Fruit fly (Drosophila melanogaster) whole organism, embryonic: ENCODE data around the gene CG12310.

Experiments
- Asciz ChIP-seq: fragments of 200-800 bp; sonication (Bioruptor generic); optimal IDR thresholded peaks from 2 replicates; lab custom pipeline; 2017; ENCODE audit warnings: missing biosample characterization, mild to moderate bottlenecking, missing genetic modification characterization, missing genetic modification reagents
- Atf-2 ChIP-seq: fragments of 200-800 bp; sonication (Bioruptor generic); optimal IDR thresholded peaks from 2 replicates; lab custom pipeline; 2016; ENCODE audit warnings: missing biosample characterization, missing genetic modification characterization
- Atf6 ChIP-seq: fragments of 200-800 bp; sonication (Bioruptor generic); IDR thresholded peaks from 2 replicates; pipeline ENCODE4 v1.3.6; 2022; ENCODE audit warnings: missing biosample characterization, missing genetic modification characterization
- CG10321 ChIP-seq: fragments of 200-800 bp; sonication (Bioruptor generic); IDR thresholded peaks from 2 replicates; pipeline ENCODE4 v1.3.6; 2022; ENCODE audit warnings: missing biosample characterization, missing genetic modification characterization
- CG11560 ChIP-seq: fragments of 200-800 bp; sonication (Bioruptor generic); IDR thresholded peaks from 3 replicates; pipeline ENCODE4 v1.3.6; 2022; ENCODE audit warnings: missing biosample characterization, missing genetic modification characterization
- CG12104 ChIP-seq: fragments of 200-800 bp; sonication (Bioruptor generic); optimal IDR thresholded peaks from 3 replicates; lab custom pipeline; 2016; ENCODE audit warnings: missing biosample characterization, missing genetic modification characterization
- CG12391 ChIP-seq: fragments of 200-800 bp; sonication (Bioruptor generic); optimal IDR thresholded peaks from 3 replicates; lab custom pipeline; 2018; ENCODE audit warnings: missing biosample characterization, mild to moderate bottlenecking, missing genetic modification characterization, moderate library complexity
- CG12769 ChIP-seq: fragments of 200-800 bp; sonication (Bioruptor generic); optimal IDR thresholded peaks from 2 replicates; lab custom pipeline; 2019; ENCODE audit warnings: missing biosample characterization, mild to moderate bottlenecking, missing genetic modification characterization, moderate library complexity
- CG13894 ChIP-seq: fragments of 200-800 bp; sonication (Bioruptor generic); optimal IDR thresholded peaks from 3 replicates; lab custom pipeline; 2018; ENCODE audit warnings: missing biosample characterization, mild to moderate bottlenecking, missing genetic modification characterization, moderate library complexity
- CG15601 ChIP-seq: fragments of 200-800 bp; sonication (Bioruptor generic); optimal IDR thresholded peaks from 3 replicates; lab custom pipeline; 2019; ENCODE audit warnings: missing biosample characterization, mild to moderate bottlenecking, missing genetic modification characterization, moderate library complexity
- CG17361 ChIP-seq: fragments of 200-800 bp; sonication (Bioruptor generic); IDR thresholded peaks from 3 replicates; pipeline ENCODE4 v1.3.6; 2022; ENCODE audit warnings: missing biosample characterization, missing genetic modification characterization
- CG2120 ChIP-seq: fragments of 200-800 bp; sonication (Bioruptor generic); optimal IDR thresholded peaks from 3 replicates; lab custom pipeline; 2016; ENCODE audit warnings: missing biosample characterization, missing genetic modification characterization
- CG2889 ChIP-seq: fragments of 200-800 bp; sonication (Bioruptor generic); IDR thresholded peaks from 3 replicates; pipeline ENCODE4 v1.3.6; 2022; ENCODE audit warnings: missing biosample characterization, missing genetic modification characterization
- CG33213 ChIP-seq: fragments of 200-800 bp; sonication (Bioruptor generic); optimal IDR thresholded peaks from 3 replicates; lab custom pipeline; 2016; ENCODE audit warnings: missing biosample characterization, missing genetic modification characterization
- CG3726 ChIP-seq: fragments of 200-800 bp; sonication (Bioruptor generic); IDR thresholded peaks from 3 replicates; pipeline ENCODE4, ENCODE4 v1.3.6; 2022; ENCODE audit warnings: missing biosample characterization, missing genetic modification characterization
- CG6791 ChIP-seq: fragments of 200-800 bp; sonication (Bioruptor generic); IDR thresholded peaks from 3 replicates; pipeline ENCODE4 v1.3.6; 2022; ENCODE audit warnings: missing biosample characterization, missing genetic modification characterization; ENCODE audit not compliant: partially characterized antibody
- CG7928 ChIP-seq: fragments of 200-800 bp; sonication (Bioruptor generic); optimal IDR thresholded peaks from 2 replicates; lab custom pipeline; 2017; ENCODE audit warnings: missing biosample characterization, mild to moderate bottlenecking, missing genetic modification characterization
- CG8944 ChIP-seq: fragments of 200-800 bp; sonication (Bioruptor generic); optimal IDR thresholded peaks from 3 replicates; lab custom pipeline; 2016; ENCODE audit warnings: missing biosample characterization, missing genetic modification characterization
- Gsc ChIP-seq: fragments of 200-800 bp; sonication (Bioruptor generic); IDR thresholded peaks from 2 replicates; pipeline ENCODE4 v1.3.6; 2022; ENCODE audit warnings: missing biosample characterization, missing genetic modification characterization
- HLHmδ ChIP-seq: fragments of 200-800 bp; sonication (Bioruptor generic); optimal IDR thresholded peaks from 2 replicates; lab custom pipeline; 2018; ENCODE audit warnings: missing biosample characterization, mild to moderate bottlenecking, missing genetic modification characterization, moderate library complexity
- Hmr ChIP-seq: fragments of 200-800 bp; sonication (Bioruptor generic); optimal IDR thresholded peaks from 3 replicates; lab custom pipeline; 2017; ENCODE audit warnings: mild to moderate bottlenecking, missing biosample characterization, missing genetic modification reagents, missing genetic modification characterization
- Hmx ChIP-seq: fragments of 200-800 bp; sonication (Bioruptor generic); optimal IDR thresholded peaks from 2 replicates; lab custom pipeline; 2016; ENCODE audit warnings: missing biosample characterization, missing genetic modification characterization
- Lhr ChIP-seq: fragments of 200-800 bp; sonication (Bioruptor generic); optimal IDR thresholded peaks from 3 replicates; lab custom pipeline; 2017; ENCODE audit warnings: mild to moderate bottlenecking, missing biosample characterization, missing genetic modification reagents, missing genetic modification characterization
- MESR4 ChIP-seq: fragments of 200-800 bp; sonication (Bioruptor generic); optimal IDR thresholded peaks from 2 replicates; lab custom pipeline; 2018; ENCODE audit warnings: missing biosample characterization, mild to moderate bottlenecking, missing genetic modification characterization, moderate library complexity
- Meics ChIP-seq: fragments of 200-800 bp; sonication (Bioruptor generic); optimal IDR thresholded peaks from 2 replicates; lab custom pipeline; 2017; ENCODE audit warnings: missing biosample characterization, mild to moderate bottlenecking, missing genetic modification characterization
- Oaz ChIP-seq: fragments of 200-800 bp; sonication (Bioruptor generic); IDR thresholded peaks from 2 replicates; pipeline ENCODE4 v1.3.6; 2022; ENCODE audit warnings: missing biosample characterization, missing genetic modification characterization
- Rfx ChIP-seq: fragments of 200-800 bp; sonication (Bioruptor generic); IDR thresholded peaks from 2 replicates; pipeline ENCODE4 v1.3.6; 2022; ENCODE audit warnings: missing biosample characterization, missing genetic modification characterization
- Side ChIP-seq: fragments of 200-800 bp; sonication (Bioruptor generic); optimal IDR thresholded peaks from 2 replicates; lab custom pipeline; 2016; ENCODE audit warnings: missing biosample characterization, missing genetic modification characterization
- Ssrp ChIP-seq: fragments of 200-800 bp; sonication (Bioruptor generic); optimal IDR thresholded peaks from 2 replicates; lab custom pipeline; 2018; ENCODE audit warnings: missing biosample characterization, mild to moderate bottlenecking, missing genetic modification characterization, moderate library complexity
- bcd ChIP-seq: fragments of 200-800 bp; sonication (Bioruptor generic); optimal IDR thresholded peaks from 2 replicates; lab custom pipeline; 2017; ENCODE audit warnings: missing biosample characterization, mild to moderate bottlenecking, missing genetic modification characterization
- cad ChIP-seq: fragments of >200 bp; optimal IDR thresholded peaks from 2 replicates; lab custom pipeline; 2017; ENCODE audit warnings: missing biosample characterization, missing genetic modification characterization
- cwo ChIP-seq: fragments of 200-800 bp; sonication (Bioruptor generic); optimal IDR thresholded peaks from 3 replicates; lab custom pipeline; 2017; ENCODE audit warnings: missing biosample characterization, missing genetic modification characterization, mild to moderate bottlenecking, moderate library complexity, missing genetic modification reagents
- dan ChIP-seq: fragments of 200-800 bp; sonication (Bioruptor generic); IDR thresholded peaks from 2 replicates; pipeline ENCODE4 v1.3.6; 2022; ENCODE audit warnings: missing biosample characterization, missing genetic modification characterization
- dm ChIP-seq: fragments of 200-800 bp; sonication (Bioruptor generic); optimal IDR thresholded peaks from 3 replicates; lab custom pipeline; 2016; ENCODE audit warnings: missing biosample characterization, missing genetic modification characterization
- dmrt99B ChIP-seq: fragments of 200-800 bp; sonication (Bioruptor generic); optimal IDR thresholded peaks from 2 replicates; lab custom pipeline; 2018; ENCODE audit warnings: missing biosample characterization, mild to moderate bottlenecking, missing genetic modification characterization, moderate library complexity
- dpn ChIP-seq, 2 experiments: fragments of 200-800 bp; sonication (Bioruptor generic); optimal IDR thresholded peaks; 3 replicates each; lab custom pipeline; 2016; ENCODE audit warnings: missing biosample characterization in 2 of 2, missing genetic modification characterization in 2 of 2
- fd3F ChIP-seq: fragments of 200-800 bp; sonication (Bioruptor generic); optimal IDR thresholded peaks from 2 replicates; lab custom pipeline; 2018; ENCODE audit warnings: missing biosample characterization, mild to moderate bottlenecking, missing genetic modification characterization, moderate library complexity
- gcm ChIP-seq: fragments of 200-800 bp; sonication (Bioruptor generic); optimal IDR thresholded peaks from 2 replicates; lab custom pipeline; 2019; ENCODE audit warnings: missing biosample characterization, mild to moderate bottlenecking, missing genetic modification characterization, moderate library complexity
- gcm2 ChIP-seq: fragments of 200-800 bp; sonication (Bioruptor generic); optimal IDR thresholded peaks from 2 replicates; lab custom pipeline; 2016; ENCODE audit warnings: missing biosample characterization, missing genetic modification characterization
- gsb-n ChIP-seq: fragments of 200-800 bp; sonication (Bioruptor generic); optimal IDR thresholded peaks from 3 replicates; lab custom pipeline; 2018; ENCODE audit warnings: missing biosample characterization, mild to moderate bottlenecking, missing genetic modification characterization
- hb ChIP-seq: fragments of 200-800 bp; sonication (Bioruptor generic); IDR thresholded peaks from 3 replicates; pipeline ENCODE4 v1.3.6; 2022; ENCODE audit warnings: missing biosample characterization, missing genetic modification characterization; ENCODE audit not compliant: partially characterized antibody
- lmd ChIP-seq: fragments of 200-800 bp; sonication (Bioruptor generic); IDR thresholded peaks from 2 replicates; pipeline ENCODE4 v1.3.6; 2022; ENCODE audit warnings: missing biosample characterization, missing genetic modification characterization
- sc ChIP-seq, 3 experiments: fragments of >200 bp in 2 of 3; fragments of 200-800 bp in 1 of 3; sonication (Bioruptor generic) in 1 of 3; optimal IDR thresholded peaks; 2 replicates in 2 of 3; 3 replicates in 1 of 3; lab custom pipeline; 2017; ENCODE audit warnings: mild to moderate bottlenecking in 1 of 3, missing biosample characterization in 1 of 3, missing genetic modification characterization in 1 of 3, missing genetic modification reagents in 1 of 3
- sima ChIP-seq: fragments of 200-800 bp; sonication (Bioruptor generic); optimal IDR thresholded peaks from 2 replicates; lab custom pipeline; 2016; ENCODE audit warnings: missing biosample characterization, missing genetic modification characterization
- slou ChIP-seq: fragments of 200-800 bp; sonication (Bioruptor generic); optimal IDR thresholded peaks from 3 replicates; lab custom pipeline; 2016; ENCODE audit warnings: missing biosample characterization, missing genetic modification characterization
- sqz ChIP-seq: fragments of 200-800 bp; sonication (Bioruptor generic); optimal IDR thresholded peaks from 3 replicates; lab custom pipeline; 2018; ENCODE audit warnings: missing biosample characterization, mild to moderate bottlenecking, missing genetic modification characterization
- usp ChIP-seq: fragments of >200 bp; optimal IDR thresholded peaks from 2 replicates; lab custom pipeline; 2017; ENCODE audit warnings: missing biosample characterization, missing genetic modification characterization
- zf30C ChIP-seq: fragments of 200-800 bp; sonication (Bioruptor generic); optimal IDR thresholded peaks from 3 replicates; lab custom pipeline; 2018; ENCODE audit warnings: missing biosample characterization, mild to moderate bottlenecking, missing genetic modification characterization

The CG12310 gene

dm6 chr3L:15098659-15099512, 48.3 kb upstream of the CG12310 start (continued):
- TF ChIP-seq bcd (GFP tag; lab: Kevin White, UChicago) (peak; percentile 82), dm (GFP tag; lab: Kevin White, UChicago) (no peak), Ssrp (tag; lab: Kevin White, UChicago) (peak; percentile 82), CG12104 (GFP tag; lab: Kevin White, UChicago) (peak; percentile 80), gsb-n (tag; lab: Kevin White, UChicago) (peak; percentile 96), MESR4 (no peak), Side (no peak), CG2120 (GFP tag; lab: Kevin White, UChicago) (peak; percentile 40), CG8944 (GFP tag; lab: Kevin White, UChicago) (no peak), lmd (peak; percentile 86), hb (no peak), Atf-2 (peak; percentile 0), dan (GFP tag; lab: Robert Waterston, UW) (no peak), CG7928 (GFP tag; lab: Kevin White, UChicago) (peak; percentile 5), Hmx (GFP tag; lab: Kevin White, UChicago) (no peak), Asciz (GFP tag; lab: Kevin White, UChicago) (peak; percentile 84), gcm2 (GFP tag; lab: Kevin White, UChicago) (no peak), HLHmδ (GFP tag; lab: Kevin White, UChicago) (no peak), usp (GFP tag; lab: Kevin White, UChicago) (no peak), dpn (GFP tag; optimal IDR thresholded peaks at IDR 0.05; lab: Kevin White, UChicago) (peak in 1 of 2 experiments; percentile 75), CG6791 (GFP tag; lab: Robert Waterston, UW) (no peak), Oaz (GFP tag; lab: Robert Waterston, UW) (no peak), CG12391 (tag; lab: Kevin White, UChicago) (peak; percentile 91), sqz (GFP tag; lab: Kevin White, UChicago) (peak; percentile 78), cwo (GFP tag; lab: Kevin White, UChicago) (peak; percentile 92), Atf6 (GFP tag; lab: Robert Waterston, UW) (peak; percentile 67), slou (no peak), sima (GFP tag; lab: Kevin White, UChicago) (no peak), Lhr (GFP tag; lab: Kevin White, UChicago) (peak; percentile 38), sc (optimal IDR thresholded peaks at IDR 0.05; lab: Kevin White, UChicago) (no peak), sc (GFP tag; optimal IDR thresholded peaks at IDR 0.05; lab: Kevin White, UChicago) (peak; percentile 77), CG11560 (no peak), dmrt99B (tag; lab: Kevin White, UChicago) (peak; percentile 89), Rfx (peak; percentile 81), CG17361 (peak; percentile 97), Meics (GFP tag; lab: Kevin White, UChicago) (peak; percentile 92), CG10321 (GFP tag; lab: Robert Waterston, UW) (peak; percentile 68; the same call in 1 of the 2 replicates), CG15601 (tag; lab: Kevin White, UChicago) (peak; percentile 85), Hmr (GFP tag; lab: Kevin White, UChicago) (peak; percentile 86), gcm (GFP tag; lab: Kevin White, UChicago) (peak; percentile 94), CG13894 (peak; percentile 87), CG3726 (GFP tag; lab: Robert Waterston, UW) (peak; percentile 71; the same call in 1 of the 3 replicates), zf30C (GFP tag; lab: Kevin White, UChicago) (peak; percentile 91), Gsc (GFP tag; lab: Robert Waterston, UW) (no peak), fd3F (GFP tag; lab: Kevin White, UChicago) (peak; percentile 54), CG2889 (GFP tag; lab: Robert Waterston, UW) (0 out of 3 replicates have a peak, but pooled peaks have one; percentile 8), cad (GFP tag; lab: Kevin White, UChicago) (no peak), CG33213 (no peak), CG12769 (tag; lab: Kevin White, UChicago) (no peak)
